Worm (Caenorhabditis elegans): ENCODE data around the gene C38C5.1.

The C38C5.1 gene

DNA sequence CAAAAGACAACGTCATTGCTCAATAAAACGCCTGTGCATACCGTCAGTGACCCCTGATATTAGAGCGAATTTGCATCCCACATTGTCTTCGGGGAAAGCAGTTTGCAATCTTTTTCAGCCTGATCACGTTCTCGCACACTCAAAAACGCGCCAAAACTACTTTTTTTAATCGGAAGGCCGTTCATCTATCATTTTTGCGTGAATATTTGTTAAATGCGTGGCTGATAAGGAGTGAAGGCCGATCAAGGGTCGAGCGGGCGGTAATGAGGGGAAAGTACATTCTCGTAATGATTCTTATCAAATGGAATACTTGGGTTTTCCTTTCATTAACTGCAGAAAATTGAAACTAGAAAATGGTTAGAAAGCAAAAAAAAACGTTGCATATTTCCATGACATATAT lies 33.6 kb upstream of the C38C5.1 start:
- no peak for TF ChIP-seq crh-2 (tag; optimal IDR thresholded peaks at IDR 0.05)
- no peak for TF ChIP-seq skn-1 (tag; optimal IDR thresholded peaks at IDR 0.05)
- TF ChIP-seq nhr-11 (tag; optimal IDR thresholded peaks at IDR 0.05): no peak
- TF ChIP-seq Y55F3AM.14 (GFP tag; optimal IDR thresholded peaks at IDR 0.05): no peak
- no peak for TF ChIP-seq lin-11 (tag; optimal IDR thresholded peaks at IDR 0.05)
- no peak for TF ChIP-seq lin-39 (tag; optimal IDR thresholded peaks at IDR 0.05)
- peak; percentile 43 for TF ChIP-seq sma-9 (GFP tag; optimal IDR thresholded peaks at IDR 0.05)
- TF ChIP-seq sma-9 (tag; optimal IDR thresholded peaks at IDR 0.05): no peak
- TF ChIP-seq ama-1 (optimal IDR thresholded peaks at IDR 0.05): no peak
- peak; percentile 64 for TF ChIP-seq fos-1 (tag; optimal IDR thresholded peaks at IDR 0.05)
- no peak for TF ChIP-seq unc-55 (GFP tag; optimal IDR thresholded peaks at IDR 0.05)
- TF ChIP-seq dmd-4 (tag; optimal IDR thresholded peaks at IDR 0.05): no peak
- no peak for TF ChIP-seq nhr-237 (tag; optimal IDR thresholded peaks at IDR 0.05)
- TF ChIP-seq elt-1 (tag; optimal IDR thresholded peaks at IDR 0.05): no peak
- TF ChIP-seq ceh-82 (tag; optimal IDR thresholded peaks at IDR 0.05): no peak
- no peak for TF ChIP-seq ceh-16 (tag; optimal IDR thresholded peaks at IDR 0.05)
- no peak for TF ChIP-seq nhr-6 (tag; optimal IDR thresholded peaks at IDR 0.05)
- TF ChIP-seq mbf-1 (tag; optimal IDR thresholded peaks at IDR 0.05): no peak
- peak; percentile 35 for TF ChIP-seq F13H6.1 (tag; optimal IDR thresholded peaks at IDR 0.05)
- TF ChIP-seq nhr-10 (tag; optimal IDR thresholded peaks at IDR 0.05): no peak
- TF ChIP-seq zag-1 (tag; optimal IDR thresholded peaks at IDR 0.05): no peak
- no peak for TF ChIP-seq ZK546.5 (tag; optimal IDR thresholded peaks at IDR 0.05)
- no peak for TF ChIP-seq sem-4 (tag; optimal IDR thresholded peaks at IDR 0.05)
- no peak for TF ChIP-seq mab-5 (tag; optimal IDR thresholded peaks at IDR 0.05)
- no peak for TF ChIP-seq nhr-129 (tag; optimal IDR thresholded peaks at IDR 0.05)
- TF ChIP-seq alr-1 (tag; optimal IDR thresholded peaks at IDR 0.05): no peak
- TF ChIP-seq lsy-2 (tag; optimal IDR thresholded peaks at IDR 0.05): no peak
- TF ChIP-seq ztf-11 (tag; optimal IDR thresholded peaks at IDR 0.05): no peak
- TF ChIP-seq peb-1 (tag; optimal IDR thresholded peaks at IDR 0.05): no peak
- no peak for TF ChIP-seq ztf-1 (GFP tag; conservative IDR thresholded peaks at IDR 0.05)
- no peak for TF ChIP-seq nhr-77 (tag; optimal IDR thresholded peaks at IDR 0.05)
- TF ChIP-seq egl-27 (tag; optimal IDR thresholded peaks at IDR 0.05): no peak
- TF ChIP-seq sma-3 (GFP tag; optimal IDR thresholded peaks at IDR 0.05): peak; percentile 9
- TF ChIP-seq ztf-4 (tag; optimal IDR thresholded peaks at IDR 0.05): no peak
- no peak for TF ChIP-seq aly-2 (tag; optimal IDR thresholded peaks at IDR 0.05)

DNA sequence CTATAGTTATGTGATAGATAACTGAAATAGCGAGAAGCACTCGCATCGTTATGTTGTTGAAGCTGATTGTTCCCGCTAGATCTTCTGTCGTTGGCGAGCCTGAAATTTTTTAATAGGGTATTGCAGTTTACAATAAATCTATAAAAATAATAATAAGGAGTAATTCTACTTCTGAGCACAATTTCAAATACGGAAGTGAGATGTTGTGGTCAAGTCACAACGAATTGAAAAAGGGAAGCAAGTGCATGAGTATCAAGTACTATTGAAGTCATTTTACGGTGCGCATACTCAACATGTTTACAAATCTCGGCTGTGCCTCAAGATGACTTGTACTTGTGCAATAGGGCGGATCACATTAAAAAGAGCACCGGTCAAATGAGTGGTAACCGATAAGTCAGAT lies 19.4 kb upstream of the C38C5.1 start, which contains the start of gene lgx-1:
TSS of gene lgx-1 (minus strand) at position 101 of the 400 bp plus-strand sequence.
- TF ChIP-seq elt-1 (tag; optimal IDR thresholded peaks at IDR 0.05): no peak
- TF ChIP-seq unc-62 (GFP tag; optimal IDR thresholded peaks at IDR 0.05): no peak
- no peak for TF ChIP-seq nhr-25 (tag; optimal IDR thresholded peaks at IDR 0.05)
- no peak for TF ChIP-seq mdl-1 (tag; optimal IDR thresholded peaks at IDR 0.05)
- no peak for TF ChIP-seq ZK546.5 (tag; optimal IDR thresholded peaks at IDR 0.05)
- no peak for TF ChIP-seq skn-1 (tag; optimal IDR thresholded peaks at IDR 0.05)
- TF ChIP-seq ztf-1 (GFP tag; conservative IDR thresholded peaks at IDR 0.05): no peak
- no peak for TF ChIP-seq sem-4 (tag; optimal IDR thresholded peaks at IDR 0.05)
- TF ChIP-seq unc-39 (tag; optimal IDR thresholded peaks at IDR 0.05): no peak
- no peak for TF ChIP-seq blmp-1 (tag; optimal IDR thresholded peaks at IDR 0.05; ENCODE audit: insufficient read depth)
- TF ChIP-seq Y55F3AM.14 (GFP tag; optimal IDR thresholded peaks at IDR 0.05): no peak
- TF ChIP-seq mbf-1 (tag; optimal IDR thresholded peaks at IDR 0.05): no peak
- no peak for TF ChIP-seq lin-13 (GFP tag; optimal IDR thresholded peaks at IDR 0.05)
- no peak for TF ChIP-seq ceh-82 (tag; optimal IDR thresholded peaks at IDR 0.05)
- no peak for TF ChIP-seq nhr-21 (tag; optimal IDR thresholded peaks at IDR 0.05)

DNA sequence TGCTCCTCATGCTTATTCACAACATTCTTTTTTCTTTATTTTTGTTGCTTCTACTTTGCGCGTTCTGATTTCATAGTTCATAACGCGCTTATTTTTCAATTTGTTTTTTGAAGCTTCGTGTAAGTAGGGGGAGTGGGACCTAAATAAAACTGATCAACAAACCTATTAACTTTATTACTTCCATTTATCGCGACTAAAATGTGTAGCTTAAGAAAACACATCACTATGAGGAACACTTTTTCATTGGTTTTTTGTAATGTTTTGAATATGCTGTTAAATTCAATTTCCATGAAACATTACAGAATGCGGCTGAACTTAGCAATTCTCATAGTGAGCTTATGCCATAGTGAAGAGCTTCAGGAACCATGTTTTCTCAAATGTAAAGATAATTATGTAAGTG lies 14.2 kb upstream of the C38C5.1 start, which contains the start of gene C54G7.1:
TSS of gene C54G7.1 (plus strand) at position 301 of the 400 bp plus-strand sequence.
- TF ChIP-seq mab-5 (tag; optimal IDR thresholded peaks at IDR 0.05): no peak
- no peak for TF ChIP-seq blmp-1 (tag; optimal IDR thresholded peaks at IDR 0.05; ENCODE audit: insufficient read depth)
- no peak for TF ChIP-seq ceh-82 (tag; optimal IDR thresholded peaks at IDR 0.05)
- no peak for TF ChIP-seq ztf-11 (tag; optimal IDR thresholded peaks at IDR 0.05)
- TF ChIP-seq dmd-4 (tag; optimal IDR thresholded peaks at IDR 0.05): no peak
- no peak for TF ChIP-seq F13H6.1 (tag; optimal IDR thresholded peaks at IDR 0.05)
- TF ChIP-seq egl-27 (tag; optimal IDR thresholded peaks at IDR 0.05): no peak
- TF ChIP-seq zag-1 (tag; optimal IDR thresholded peaks at IDR 0.05): no peak
- no peak for TF ChIP-seq Y55F3AM.14 (GFP tag; optimal IDR thresholded peaks at IDR 0.05)
- TF ChIP-seq elt-1 (tag; optimal IDR thresholded peaks at IDR 0.05): no peak
- TF ChIP-seq alr-1 (tag; optimal IDR thresholded peaks at IDR 0.05): no peak
- TF ChIP-seq nhr-25 (tag; optimal IDR thresholded peaks at IDR 0.05): no peak
- no peak for TF ChIP-seq nhr-77 (tag; optimal IDR thresholded peaks at IDR 0.05)
- no peak for TF ChIP-seq mbf-1 (tag; optimal IDR thresholded peaks at IDR 0.05)
- TF ChIP-seq sma-3 (GFP tag; optimal IDR thresholded peaks at IDR 0.05): no peak
- no peak for TF ChIP-seq peb-1 (tag; optimal IDR thresholded peaks at IDR 0.05)
- no peak for TF ChIP-seq snpc-4 (tag; optimal IDR thresholded peaks at IDR 0.05)
- TF ChIP-seq crh-2 (tag; optimal IDR thresholded peaks at IDR 0.05): no peak
